Fruit fly (Drosophila melanogaster) Kc167 (cell line): ENCODE measurements around the gene Cpr67Fa1.

Experiments used
- Myc ChIP-seq: fragments of >200 bp; optimal IDR thresholded peaks from 2 replicates; lab custom pipeline; 2017; ENCODE audit warnings: missing external identifiers
- h ChIP-seq: fragments of >200 bp; optimal IDR thresholded peaks from 3 replicates; lab custom pipeline; 2018; ENCODE audit warnings: missing external identifiers
- psq ChIP-seq: fragments of >200 bp; optimal IDR thresholded peaks from 2 replicates; lab custom pipeline; 2017; ENCODE audit warnings: missing external identifiers
- ttk ChIP-seq: sonication (Bioruptor generic); optimal IDR thresholded peaks from 2 replicates; lab custom pipeline; 2017; ENCODE audit warnings: missing external identifiers

dm6 chr3L:10924683-10925082 lies 34.9 kb downstream of the Cpr67Fa1 start:
- no peak for TF ChIP-seq Myc
- TF ChIP-seq h (lab: Kevin White, UChicago): no peak
- TF ChIP-seq ttk (lab: Kevin White, UChicago): no peak
- TF ChIP-seq psq (lab: Kevin White, UChicago): no peak
